Worm (Caenorhabditis elegans) whole organism, L4/young adult: Measurements from ENCODE around the gene asp-9.
A peak's percentile ranks its signal among the peaks of the same experiment; 100 is the strongest.

Experiments
- W03F9.2 ChIP-seq: fragments of 150-350 bp; optimal IDR thresholded peaks from 2 replicates; lab custom pipeline; 2014; ENCODE audit warnings: missing biosample characterization, missing genetic modification characterization
- dao-5 ChIP-seq: sonication (generic microtip); optimal IDR thresholded peaks from 2 replicates; lab custom pipeline; 2016; ENCODE audit warnings: missing genotype, missing genetic modification characterization, moderate library complexity, missing compliant biosample characterization
- him-1 ChIP-seq: sonication (generic microtip); optimal IDR thresholded peaks from 2 replicates; lab custom pipeline; 2016; ENCODE audit warnings: missing genotype, missing genetic modification reagents, missing genetic modification characterization, missing compliant biosample characterization

Gene asp-9

DNA sequence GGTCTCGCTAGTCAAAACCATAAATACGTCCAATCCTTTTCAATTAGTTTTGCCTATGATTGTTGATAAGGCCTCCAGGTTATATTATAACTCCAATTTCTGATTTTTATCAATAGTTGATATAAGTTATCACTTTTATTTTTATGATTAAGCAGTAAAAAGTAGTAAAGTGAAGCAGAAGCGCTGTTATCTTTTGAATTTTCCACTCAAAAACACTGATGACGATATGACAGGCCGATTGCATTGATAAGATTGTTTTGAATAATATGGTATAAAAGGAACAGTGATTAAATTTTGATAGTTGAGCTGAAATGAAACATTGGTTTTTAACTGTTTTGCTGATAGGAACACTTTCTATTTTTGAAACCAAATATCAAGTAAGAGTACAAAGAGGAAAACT lies at the start of gene asp-9:
Gene asp-9, plus strand, starts transcription at position 312 of the 400 bp plus-strand sequence.
- TF ChIP-seq dao-5 (no peak), him-1 (no peak), W03F9.2 (tag; lab: Kevin White, UChicago) (no peak)

DNA sequence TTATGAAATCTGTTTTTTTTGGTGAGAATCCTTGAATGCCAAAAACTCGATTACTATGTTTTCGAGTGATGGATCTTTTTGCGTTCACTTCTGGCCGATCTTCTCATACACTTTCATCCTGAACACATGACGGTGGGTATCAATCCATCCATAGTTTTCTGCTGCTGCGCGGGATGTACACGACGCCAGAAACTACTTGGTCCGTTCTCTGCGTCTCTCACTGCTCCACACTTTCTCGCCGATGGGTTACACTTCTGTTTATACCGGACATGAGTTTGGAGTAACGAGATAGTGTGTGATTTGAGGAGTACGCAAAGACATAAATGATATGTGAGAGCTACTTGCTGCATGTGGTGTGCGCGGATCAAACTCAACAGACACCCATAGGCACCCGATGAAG lies 45.0 kb upstream of the asp-9 start:
- no peak for TF ChIP-seq W03F9.2 (tag; lab: Kevin White, UChicago)
- TF ChIP-seq him-1 = no peak
- TF ChIP-seq dao-5 = no peak

DNA sequence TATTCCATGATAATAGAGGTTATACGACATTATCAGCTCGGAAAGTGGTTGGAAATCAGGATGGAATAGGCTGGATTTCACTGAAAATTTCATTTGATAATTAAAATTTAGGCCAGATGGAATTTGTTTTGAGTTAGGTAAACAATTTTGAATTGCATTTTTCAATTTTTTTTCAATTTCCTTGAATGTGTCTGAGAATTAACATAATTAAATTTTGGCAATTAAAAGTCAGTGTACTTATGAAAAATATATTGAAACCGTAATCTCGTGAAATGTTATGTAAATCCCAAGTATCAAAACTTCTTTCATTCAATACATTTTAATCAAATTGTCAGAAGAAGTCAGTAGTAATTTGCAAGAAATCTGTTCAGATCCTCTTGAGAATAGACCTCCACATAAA lies 39.7 kb upstream of the asp-9 start:
- TF ChIP-seq W03F9.2 (tag; lab: Kevin White, UChicago) (no peak), him-1 (no peak), dao-5 (no peak)

DNA sequence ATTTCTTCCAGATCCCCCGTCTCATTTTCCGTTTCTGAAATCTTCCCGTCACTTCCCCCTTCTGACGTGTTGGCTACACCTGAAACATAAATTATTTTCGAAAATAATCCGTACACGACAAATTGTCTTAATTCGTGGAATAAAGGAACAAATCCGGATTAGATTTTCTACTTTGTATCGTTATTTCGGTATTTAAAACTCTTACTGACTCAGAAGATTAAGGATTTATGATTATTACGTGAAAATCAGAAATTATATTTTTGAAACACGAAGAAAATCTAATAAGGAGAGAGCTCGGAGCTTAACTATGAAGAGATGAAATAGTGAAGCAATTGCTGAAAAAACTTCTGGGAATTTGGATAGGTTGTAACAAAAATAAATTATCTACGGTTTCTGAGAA lies 36.3 kb upstream of the asp-9 start:
- TF ChIP-seq dao-5 = no peak
- no peak for TF ChIP-seq W03F9.2 (tag; lab: Kevin White, UChicago)
- TF ChIP-seq him-1 = no peak

DNA sequence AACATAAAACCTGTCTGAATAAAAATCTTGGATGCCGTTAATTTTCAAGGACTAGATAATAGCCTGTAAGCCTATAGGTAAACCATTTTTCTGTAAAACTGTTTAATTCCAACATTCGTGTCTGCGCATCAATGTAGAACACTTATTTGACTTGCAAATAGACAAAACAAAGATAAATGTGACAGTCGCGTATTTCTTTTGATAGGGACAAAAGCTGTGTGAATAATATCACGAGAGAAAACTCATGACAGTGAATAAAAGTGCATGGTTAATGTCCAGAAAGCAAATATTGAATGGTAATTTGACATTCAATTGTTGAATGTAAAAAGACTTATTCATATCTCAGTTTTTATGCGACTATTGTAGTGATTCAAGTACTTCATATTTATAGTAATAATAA lies 34.2 kb upstream of the asp-9 start, which contains the start of gene C11D2.3:
Gene C11D2.3, plus strand, starts transcription at position 301 of the 400 bp plus-strand sequence.
- TF ChIP-seq dao-5 (no peak), W03F9.2 (tag; lab: Kevin White, UChicago) (no peak), him-1 (no peak)

DNA sequence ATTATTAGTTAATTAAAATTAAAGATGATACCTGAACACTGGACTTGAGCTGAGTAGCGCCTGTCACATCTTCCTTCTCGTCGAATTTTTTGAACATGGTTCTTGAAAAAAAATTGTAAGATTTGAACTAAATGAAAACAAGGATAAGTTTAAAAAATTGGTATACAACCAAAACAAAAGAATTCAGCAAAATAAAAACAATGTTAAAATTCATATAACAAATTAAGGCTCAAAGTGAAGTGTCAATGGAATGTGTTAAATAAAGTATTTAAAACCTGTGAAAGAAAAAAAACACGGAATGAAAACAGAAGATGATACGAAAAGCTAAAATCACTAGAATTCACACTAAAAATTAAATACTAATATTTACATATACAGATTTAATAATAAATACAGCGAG lies 30.4 kb upstream of the asp-9 start, which contains the start of gene C11D2.7:
Gene C11D2.7, minus strand, starts transcription at position 101 of the 400 bp plus-strand sequence.
- TF ChIP-seq dao-5 (no peak), W03F9.2 (tag; lab: Kevin White, UChicago) (no peak), him-1 (no peak)

DNA sequence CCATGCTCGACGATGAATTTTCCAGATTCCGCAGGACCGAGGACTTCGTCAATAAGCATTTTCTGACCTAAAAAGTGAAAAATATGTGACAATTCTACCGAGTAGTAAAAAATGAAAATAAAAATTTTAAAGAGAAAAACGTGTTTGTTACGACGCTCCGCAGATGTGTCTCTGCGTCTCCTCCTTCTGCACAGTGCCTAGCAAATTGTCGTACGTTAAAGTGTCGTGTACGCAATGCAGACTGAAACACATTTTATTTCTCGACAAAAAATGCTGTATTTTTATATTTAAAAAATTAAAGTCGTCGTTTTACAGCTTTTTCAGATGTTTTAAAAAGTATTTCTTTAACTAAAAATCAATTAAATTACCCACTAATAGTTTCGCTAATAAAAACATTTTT lies 28.9 kb upstream of the asp-9 start, which contains the start of gene C11D2.4:
Gene C11D2.4, minus strand, starts transcription at position 128 of the 400 bp plus-strand sequence.
- TF ChIP-seq dao-5 (no peak), W03F9.2 (tag; lab: Kevin White, UChicago) (no peak), him-1 (no peak)

DNA sequence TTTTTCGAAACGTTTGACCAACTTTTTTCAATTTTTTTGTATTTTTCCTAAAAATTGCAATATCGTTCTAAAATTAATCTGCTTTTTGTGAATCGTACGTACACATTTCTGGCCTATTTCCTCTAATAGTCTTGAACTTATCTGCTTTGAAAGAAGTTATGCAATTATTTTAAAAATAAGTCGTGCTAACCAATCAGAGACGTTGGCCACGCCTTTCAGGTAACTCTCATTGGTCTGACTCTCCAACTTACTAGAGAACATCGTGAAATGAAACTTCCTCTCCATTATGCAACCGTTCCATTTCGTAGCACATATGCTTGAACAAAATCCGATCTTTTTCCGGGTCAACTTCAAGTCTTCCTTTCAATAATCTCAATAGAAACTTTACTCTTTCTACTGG lies 26.1 kb upstream of the asp-9 start:
- no peak for TF ChIP-seq dao-5
- no peak for TF ChIP-seq W03F9.2 (tag; lab: Kevin White, UChicago)
- no peak for TF ChIP-seq him-1

DNA sequence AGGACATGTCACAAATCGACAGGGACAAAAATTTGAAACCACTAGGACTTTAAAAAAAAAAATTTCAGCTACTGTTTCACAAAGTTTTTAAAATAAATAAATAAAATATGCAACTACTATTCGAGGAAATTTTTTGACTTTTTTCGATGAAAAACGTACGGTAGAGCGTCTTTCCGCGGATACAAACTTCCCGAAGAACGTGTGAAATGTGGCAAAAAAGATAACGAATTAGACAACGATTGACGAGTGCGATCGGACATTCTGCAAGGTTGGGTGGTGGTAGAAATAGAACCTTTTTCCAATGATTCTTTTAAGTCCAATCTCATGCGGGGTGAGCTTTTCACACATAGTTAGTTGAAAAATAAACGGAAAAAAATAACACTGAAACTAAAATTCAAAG lies 19.9 kb upstream of the asp-9 start:
- TF ChIP-seq dao-5 = no peak
- TF ChIP-seq him-1 = no peak
- no peak for TF ChIP-seq W03F9.2 (tag; lab: Kevin White, UChicago)

DNA sequence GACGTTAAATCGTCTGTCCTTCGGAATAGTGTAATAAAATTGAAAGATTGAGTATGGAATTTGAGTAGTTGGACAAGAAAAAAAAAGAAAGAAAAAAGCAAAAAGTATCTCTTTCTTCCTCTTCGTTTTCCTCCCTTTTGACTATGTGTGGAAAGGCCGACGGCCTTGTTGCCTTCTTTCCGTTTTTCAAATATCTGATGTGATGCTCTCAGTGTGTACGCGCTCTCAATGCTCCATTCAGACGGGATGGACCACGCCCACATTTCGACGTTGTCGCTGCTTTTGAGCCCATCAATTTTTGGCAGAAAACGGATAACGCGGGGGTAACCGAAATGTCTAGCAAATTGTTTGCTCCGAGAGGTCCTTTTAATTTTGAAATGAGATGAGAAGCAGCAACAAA lies 12.7 kb upstream of the asp-9 start:
- TF ChIP-seq him-1 (no peak), dao-5 (no peak), W03F9.2 (tag; lab: Kevin White, UChicago) (no peak)

DNA sequence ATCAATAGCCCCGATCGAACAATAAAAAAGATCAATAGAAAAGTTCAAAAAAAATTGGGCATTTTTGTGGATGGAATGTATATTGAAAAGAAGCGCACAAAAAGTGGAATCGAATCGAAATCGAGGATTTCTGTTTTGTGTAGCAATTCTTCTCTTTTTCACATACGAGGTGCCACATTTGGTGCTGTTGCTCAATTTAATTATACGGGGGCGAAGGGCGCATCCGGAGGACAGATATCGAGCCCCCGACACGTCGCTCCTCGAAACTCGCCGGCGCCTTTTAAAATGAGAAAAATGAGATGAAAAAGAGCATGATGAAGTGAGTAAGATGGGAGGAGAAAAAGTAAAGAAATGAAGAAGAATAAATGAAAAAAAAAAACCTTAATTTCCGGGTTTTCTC lies 8.3 kb upstream of the asp-9 start:
- TF ChIP-seq W03F9.2 (tag; lab: Kevin White, UChicago) (no peak), him-1 (no peak), dao-5 (no peak)

DNA sequence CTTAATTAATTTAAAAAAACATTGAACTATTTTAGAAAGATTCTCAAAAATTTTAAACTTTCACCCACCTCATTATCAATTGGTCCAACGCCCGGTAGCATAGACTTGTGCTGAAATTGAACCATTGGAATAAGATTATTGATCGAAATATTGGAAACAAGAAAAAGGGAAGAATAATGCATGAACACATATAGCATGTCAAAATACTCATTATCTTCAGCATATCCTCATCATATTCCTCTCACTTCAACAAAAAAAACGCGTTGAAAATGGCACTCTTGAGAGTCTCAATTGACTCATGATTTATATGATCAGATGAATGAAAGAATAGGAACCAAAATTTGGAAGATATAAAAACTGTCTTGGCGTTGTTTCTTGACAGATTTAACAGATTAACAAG lies 1.9 kb upstream of the asp-9 start, which contains the start of gene unc-77:
Gene unc-77, minus strand, starts transcription at position 101 of the 400 bp plus-strand sequence.
- TF ChIP-seq W03F9.2 (tag; lab: Kevin White, UChicago) (no peak), him-1 (no peak), dao-5 (no peak)

DNA sequence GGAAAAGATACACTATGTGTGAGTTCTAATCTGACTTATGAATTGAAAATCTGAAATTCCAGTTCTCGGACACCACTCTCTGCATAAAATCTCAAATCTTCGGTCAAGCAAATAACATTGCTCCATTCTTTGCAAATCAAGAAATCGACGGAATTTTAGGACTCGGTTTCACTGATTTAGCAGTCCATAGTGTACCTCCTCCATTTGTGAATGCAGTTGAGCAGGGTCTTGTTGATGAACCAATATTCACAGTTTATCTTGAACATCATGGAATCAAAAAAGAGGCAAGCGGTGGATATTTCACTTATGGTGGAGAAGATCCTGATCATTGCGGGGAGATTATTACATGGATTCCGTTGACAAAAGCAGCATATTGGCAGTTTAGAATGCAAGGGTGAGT lies 1.5 kb downstream of the asp-9 start:
- TF ChIP-seq dao-5 = no peak
- TF ChIP-seq him-1 = no peak
- TF ChIP-seq W03F9.2 (tag; lab: Kevin White, UChicago) = no peak

DNA sequence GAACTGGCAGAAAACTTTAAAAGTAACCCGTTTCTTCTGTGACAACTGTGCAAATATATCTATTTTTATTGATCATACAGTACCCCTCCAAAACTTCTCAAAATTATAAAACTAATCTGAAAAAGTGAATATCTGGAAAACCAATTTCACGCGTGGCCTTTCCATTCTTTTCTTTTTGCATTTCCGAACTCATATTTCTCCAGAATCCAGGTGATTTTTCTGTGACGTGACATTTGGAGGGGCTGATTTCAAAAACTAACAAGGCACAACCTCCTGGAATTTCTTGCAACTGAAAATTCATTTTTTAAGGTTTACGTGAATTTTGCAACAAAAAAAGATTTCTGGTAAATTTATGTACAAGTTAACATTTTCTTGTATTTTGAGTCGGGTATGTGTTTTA lies 14.6 kb downstream of the asp-9 start:
- no peak for TF ChIP-seq W03F9.2 (tag; lab: Kevin White, UChicago)
- TF ChIP-seq him-1 = no peak
- no peak for TF ChIP-seq dao-5

DNA sequence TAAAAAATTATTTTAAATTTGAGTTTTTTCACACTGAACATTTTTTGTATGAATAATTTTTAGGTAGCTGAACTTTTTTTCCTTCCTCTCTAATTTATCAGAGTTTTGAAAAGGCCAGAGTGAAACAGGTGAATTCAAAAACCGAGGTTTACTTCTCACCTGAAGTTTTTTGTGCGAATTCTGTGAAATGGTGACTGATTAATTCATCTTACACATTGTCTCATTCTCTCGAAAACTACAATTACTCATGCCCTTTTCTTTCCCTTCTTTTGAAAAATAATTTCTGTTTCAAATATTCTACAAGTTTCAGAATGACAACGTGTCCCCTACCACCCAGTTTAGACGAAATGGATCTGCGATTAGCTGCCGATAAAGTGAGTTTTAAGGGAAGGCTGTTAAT lies 16.1 kb downstream of the asp-9 start, which contains the start of gene tkr-2:
Gene tkr-2, plus strand, starts transcription at position 301 of the 400 bp plus-strand sequence.
- TF ChIP-seq dao-5 (no peak), him-1 (no peak), W03F9.2 (tag; lab: Kevin White, UChicago) (no peak)

DNA sequence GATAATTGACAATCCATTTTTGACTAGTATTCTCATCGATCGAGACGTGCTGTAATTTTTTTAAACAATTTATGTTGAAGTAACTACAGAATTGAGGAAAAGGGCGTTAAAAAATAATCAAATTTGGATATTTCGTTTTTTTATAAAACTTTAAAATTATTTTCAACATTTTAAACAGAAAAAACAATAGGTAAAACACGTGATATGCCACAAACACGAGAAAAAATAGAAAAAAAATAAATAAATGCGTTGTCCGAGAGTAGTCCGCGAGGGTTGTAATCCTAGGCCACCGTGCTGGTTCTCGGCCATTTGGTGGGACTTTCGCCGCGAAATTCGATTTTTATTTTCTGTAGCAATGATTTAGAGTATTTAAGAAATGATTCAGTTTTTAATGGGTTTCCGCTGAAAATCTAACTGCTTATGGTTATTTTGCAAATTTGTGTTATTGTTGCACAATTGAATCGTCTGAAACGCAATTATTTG lies 20.6 kb downstream of the asp-9 start, which contains the start of gene C49A9.10:
Gene C49A9.10, minus strand, starts transcription at position 51 of the 483 bp plus-strand sequence.
- peak; percentile 90 for TF ChIP-seq W03F9.2 (tag; lab: Kevin White, UChicago)
- TF ChIP-seq him-1 = peak; percentile 74
- TF ChIP-seq dao-5 = no peak
